Fruit fly (Drosophila melanogaster) whole organism, adult: Measurements from ENCODE around the gene HLH3B.

Experiments
- CG11617 ChIP-seq: fragments of 200-800 bp; sonication (Bioruptor generic); optimal IDR thresholded peaks from 2 replicates; lab custom pipeline; 2017; ENCODE audit warnings: mild to moderate bottlenecking, missing biosample characterization, missing genetic modification reagents, missing genetic modification characterization
- CG12768 ChIP-seq: fragments of 200-800 bp; sonication (Bioruptor generic); optimal IDR thresholded peaks from 2 replicates; lab custom pipeline; 2017; ENCODE audit warnings: missing biosample characterization, missing genetic modification characterization, mild to moderate bottlenecking, moderate library complexity, missing genetic modification reagents
- CG14711 ChIP-seq: fragments of 200-800 bp; sonication (Bioruptor generic); optimal IDR thresholded peaks from 2 replicates; lab custom pipeline; 2018; ENCODE audit warnings: missing biosample characterization, mild to moderate bottlenecking, missing genetic modification characterization, moderate library complexity
- CG1620 ChIP-seq: fragments of 200-800 bp; sonication (Bioruptor generic); optimal IDR thresholded peaks from 2 replicates; lab custom pipeline; 2016; ENCODE audit warnings: missing biosample characterization, missing genetic modification characterization
- CG33017 ChIP-seq: fragments of 200-800 bp; sonication (Bioruptor generic); optimal IDR thresholded peaks from 2 replicates; lab custom pipeline; 2018; ENCODE audit warnings: missing biosample characterization, mild to moderate bottlenecking, missing genetic modification characterization, moderate library complexity
- CG5204 ChIP-seq: fragments of 200-800 bp; sonication (Bioruptor generic); optimal IDR thresholded peaks from 2 replicates; lab custom pipeline; 2016; ENCODE audit warnings: missing biosample characterization, missing genetic modification characterization
- CG7045 ChIP-seq: fragments of 200-800 bp; sonication (Bioruptor generic); optimal IDR thresholded peaks from 2 replicates; lab custom pipeline; 2017; ENCODE audit warnings: missing biosample characterization, mild to moderate bottlenecking, missing genetic modification characterization
- CG7101 ChIP-seq: fragments of 200-800 bp; sonication (Bioruptor generic); optimal IDR thresholded peaks from 2 replicates; lab custom pipeline; 2018; ENCODE audit warnings: missing biosample characterization, mild to moderate bottlenecking, missing genetic modification characterization, moderate library complexity
- Crg-1 ChIP-seq: fragments of 200-800 bp; sonication (Bioruptor generic); optimal IDR thresholded peaks from 2 replicates; lab custom pipeline; 2016; ENCODE audit warnings: missing biosample characterization, missing genetic modification characterization
- bab1 ChIP-seq: fragments of 200-800 bp; sonication (Bioruptor generic); optimal IDR thresholded peaks from 3 replicates; lab custom pipeline; 2019; ENCODE audit warnings: missing biosample characterization, mild to moderate bottlenecking, missing genetic modification characterization, moderate library complexity
- kay ChIP-seq: fragments of 200-800 bp; sonication (Bioruptor generic); peaks from one replicate; lab custom pipeline; 2016; ENCODE audit warnings: missing biosample characterization, missing genetic modification characterization, borderline replicate concordance
- pad ChIP-seq: fragments of 200-800 bp; sonication (Bioruptor generic); optimal IDR thresholded peaks from 3 replicates; lab custom pipeline; 2017; ENCODE audit warnings: missing biosample characterization, missing genetic modification characterization, mild to moderate bottlenecking, moderate library complexity, missing genetic modification reagents
- tj ChIP-seq: fragments of 200-800 bp; sonication (Bioruptor generic); optimal IDR thresholded peaks from 3 replicates; lab custom pipeline; 2017; ENCODE audit warnings: missing biosample characterization, mild to moderate bottlenecking, missing genetic modification characterization, moderate library complexity
- toe ChIP-seq: fragments of 200-800 bp; sonication (Bioruptor generic); optimal IDR thresholded peaks from 2 replicates; lab custom pipeline; 2016; ENCODE audit warnings: missing biosample characterization, missing genetic modification characterization

- TF ChIP-seq CG7045 (no peak), tj (no peak), CG7101 (tag; lab: Kevin White, UChicago) (no peak), kay (GFP tag; lab: Kevin White, UChicago) (no peak), CG12768 (GFP tag; lab: Kevin White, UChicago) (no peak), CG11617 (GFP tag; lab: Kevin White, UChicago) (no peak), CG1620 (GFP tag; lab: Kevin White, UChicago) (no peak), bab1 (GFP tag; lab: Kevin White, UChicago) (no peak), pad (no peak), CG5204 (GFP tag; lab: Kevin White, UChicago) (no peak), CG14711 (tag; lab: Kevin White, UChicago) (no peak), CG33017 (tag; lab: Kevin White, UChicago) (no peak), Crg-1 (GFP tag; lab: Kevin White, UChicago) (no peak), toe (GFP tag; lab: Kevin White, UChicago) (no peak)
Observed at dm6 chrX:2684442-2684841, 2.9 kb upstream of the HLH3B start.
